Worm (Caenorhabditis elegans) whole organism, L3 larva: Measurements from ENCODE around the gene C17H11.1.

Experiments
- ZK546.5 ChIP-seq: sonication (generic microtip); optimal IDR thresholded peaks from 2 replicates; lab custom pipeline; 2017; ENCODE audit warnings: missing biosample characterization, missing genetic modification characterization
- ama-1 ChIP-seq: fragments of 150-350 bp; optimal IDR thresholded peaks from 2 replicates; lab custom pipeline; 2018
- ceh-16 ChIP-seq: sonication (generic microtip); optimal IDR thresholded peaks from 2 replicates; lab custom pipeline; 2017; ENCODE audit warnings: missing biosample characterization, missing genetic modification characterization
- ceh-28 ChIP-seq: fragments of 150-350 bp; optimal IDR thresholded peaks from 2 replicates; lab custom pipeline; 2014; ENCODE audit warnings: missing biosample characterization, missing genetic modification reagents, missing genetic modification characterization
- ceh-82 ChIP-seq: fragments of 150-350 bp; optimal IDR thresholded peaks from 2 replicates; lab custom pipeline; 2014; ENCODE audit warnings: missing biosample characterization, missing genetic modification characterization
- ceh-9 ChIP-seq: sonication (generic microtip); optimal IDR thresholded peaks from 2 replicates; lab custom pipeline; 2018; ENCODE audit warnings: missing biosample characterization, missing genetic modification characterization
- daf-12 ChIP-seq: fragments of 150-350 bp; optimal IDR thresholded peaks from 2 replicates; lab custom pipeline; 2014; ENCODE audit warnings: missing biosample characterization, missing genetic modification reagents, missing genetic modification characterization
- egl-27 ChIP-seq: sonication (generic microtip); optimal IDR thresholded peaks from 4 replicates; lab custom pipeline; 2017; ENCODE audit warnings: missing biosample characterization, missing genetic modification reagents, missing genetic modification characterization
- egl-5 ChIP-seq: fragments of 150-350 bp; optimal IDR thresholded peaks from 2 replicates; lab custom pipeline; 2017; ENCODE audit warnings: missing biosample characterization, missing genetic modification reagents, missing genetic modification characterization, inconsistent platforms
- elt-1 ChIP-seq: fragments of 150-350 bp; optimal IDR thresholded peaks from 2 replicates; lab custom pipeline; 2014; ENCODE audit warnings: missing biosample characterization, missing genetic modification characterization
- elt-2 ChIP-seq: sonication (generic microtip); optimal IDR thresholded peaks from 2 replicates; lab custom pipeline; 2016; ENCODE audit warnings: missing genetic modification reagents, mild to moderate bottlenecking, missing genetic modification characterization, missing compliant biosample characterization
- elt-3 ChIP-seq, 3 experiments: fragments of 150-350 bp in 1 of 3; sonication (generic microtip) in 2 of 3; optimal IDR thresholded peaks; 2 replicates in 2 of 3; 4 replicates in 1 of 3; lab custom pipeline; 2014 to 2017; ENCODE audit warnings: missing biosample characterization in 3 of 3, missing genetic modification characterization in 3 of 3
- fkh-10 ChIP-seq: sonication (generic microtip); optimal IDR thresholded peaks from 2 replicates; lab custom pipeline; 2017; ENCODE audit warnings: missing biosample characterization, missing genetic modification reagents, missing genetic modification characterization
- fkh-2 ChIP-seq: fragments of 150-350 bp; optimal IDR thresholded peaks from 2 replicates; lab custom pipeline; 2014; ENCODE audit warnings: missing biosample characterization, missing genetic modification reagents, missing genetic modification characterization
- fos-1 ChIP-seq: fragments of 150-350 bp; optimal IDR thresholded peaks from 2 replicates; lab custom pipeline; 2014; ENCODE audit warnings: missing biosample characterization, missing genetic modification characterization
- hmg-11 ChIP-seq: sonication (generic microtip); optimal IDR thresholded peaks from 2 replicates; lab custom pipeline; 2016; ENCODE audit warnings: missing genetic modification characterization, missing compliant biosample characterization
- jun-1 ChIP-seq: fragments of 150-350 bp; optimal IDR thresholded peaks from 2 replicates; lab custom pipeline; 2014; ENCODE audit warnings: missing biosample characterization, missing genetic modification reagents, missing genetic modification characterization
- lin-15B ChIP-seq: fragments of 150-350 bp; optimal IDR thresholded peaks from 2 replicates; lab custom pipeline; 2014; ENCODE audit warnings: missing biosample characterization, missing genetic modification characterization
- lin-39 ChIP-seq: fragments of 150-350 bp; optimal IDR thresholded peaks from 2 replicates; lab custom pipeline; 2018; ENCODE audit warnings: missing biosample characterization, missing genetic modification reagents, missing genetic modification characterization
- lsy-12 ChIP-seq: sonication (generic microtip); optimal IDR thresholded peaks from 2 replicates; lab custom pipeline; 2016; ENCODE audit warnings: mild to moderate bottlenecking, missing genetic modification characterization, missing compliant biosample characterization
- nfya-1 ChIP-seq: sonication (generic microtip); optimal IDR thresholded peaks from 2 replicates; lab custom pipeline; 2017; ENCODE audit warnings: missing genetic modification characterization, mild to moderate bottlenecking, missing compliant biosample characterization, antibody characterized with exemption, moderate library complexity; ENCODE audit not compliant: insufficient read depth
- nhr-11 ChIP-seq: fragments of 150-350 bp; optimal IDR thresholded peaks from 2 replicates; lab custom pipeline; 2014; ENCODE audit warnings: missing biosample characterization, missing genetic modification characterization
- nhr-23 ChIP-seq: fragments of 150-350 bp; optimal IDR thresholded peaks from 2 replicates; lab custom pipeline; 2014; ENCODE audit warnings: missing biosample characterization, missing genetic modification reagents, missing genetic modification characterization
- nhr-237 ChIP-seq: fragments of 150-350 bp; optimal IDR thresholded peaks from 2 replicates; lab custom pipeline; 2014; ENCODE audit warnings: missing biosample characterization, missing genetic modification characterization
- nhr-28 ChIP-seq: fragments of 150-350 bp; optimal IDR thresholded peaks from 2 replicates; lab custom pipeline; 2014; ENCODE audit warnings: missing biosample characterization, missing genetic modification characterization
- nhr-43 ChIP-seq: sonication (generic microtip); optimal IDR thresholded peaks from 2 replicates; lab custom pipeline; 2016; ENCODE audit warnings: mild to moderate bottlenecking, missing genetic modification characterization, missing compliant biosample characterization; ENCODE audit not compliant: poor library complexity, severe bottlenecking
- nhr-67 ChIP-seq: fragments of 150-350 bp; optimal IDR thresholded peaks from 2 replicates; lab custom pipeline; 2014; ENCODE audit warnings: missing biosample characterization, missing genetic modification characterization
- nhr-76 ChIP-seq: fragments of 150-350 bp; sonication (generic microtip); optimal IDR thresholded peaks from 5 replicates; lab custom pipeline; 2014; ENCODE audit warnings: missing biosample characterization, missing genetic modification characterization
- nhr-77 ChIP-seq: fragments of 150-350 bp; optimal IDR thresholded peaks from 2 replicates; lab custom pipeline; 2014; ENCODE audit warnings: missing biosample characterization, missing genetic modification characterization
- pha-4 ChIP-seq: fragments of 150-350 bp; optimal IDR thresholded peaks from 2 replicates; lab custom pipeline; 2014; ENCODE audit warnings: missing biosample characterization, missing genetic modification reagents, missing genetic modification characterization
- pqm-1 ChIP-seq: fragments of 150-350 bp; optimal IDR thresholded peaks from 2 replicates; lab custom pipeline; 2017; ENCODE audit warnings: missing biosample characterization, missing genetic modification characterization, inconsistent platforms
- sea-2 ChIP-seq: fragments of 150-350 bp; sonication (generic microtip); optimal IDR thresholded peaks from 4 replicates; lab custom pipeline; 2014; ENCODE audit warnings: missing biosample characterization, missing genetic modification reagents, missing genetic modification characterization
- skn-1 ChIP-seq: fragments of 150-350 bp; optimal IDR thresholded peaks from 2 replicates; lab custom pipeline; 2014; ENCODE audit warnings: missing biosample characterization, missing genetic modification characterization
- snpc-4 ChIP-seq: fragments of 150-350 bp; optimal IDR thresholded peaks from 2 replicates; lab custom pipeline; 2014; ENCODE audit warnings: missing biosample characterization, missing genetic modification characterization
- tbx-2 ChIP-seq: sonication (generic microtip); optimal IDR thresholded peaks from 2 replicates; lab custom pipeline; 2016; ENCODE audit warnings: mild to moderate bottlenecking, missing genetic modification characterization, missing compliant biosample characterization
- ztf-11 ChIP-seq: fragments of 150-350 bp; optimal IDR thresholded peaks from 2 replicates; lab custom pipeline; 2014; ENCODE audit warnings: missing biosample characterization, missing genetic modification characterization
- ztf-4 ChIP-seq: fragments of 150-350 bp; optimal IDR thresholded peaks from 2 replicates; lab custom pipeline; 2014; ENCODE audit warnings: missing biosample characterization, missing genetic modification characterization

The C17H11.1 gene

DNA sequence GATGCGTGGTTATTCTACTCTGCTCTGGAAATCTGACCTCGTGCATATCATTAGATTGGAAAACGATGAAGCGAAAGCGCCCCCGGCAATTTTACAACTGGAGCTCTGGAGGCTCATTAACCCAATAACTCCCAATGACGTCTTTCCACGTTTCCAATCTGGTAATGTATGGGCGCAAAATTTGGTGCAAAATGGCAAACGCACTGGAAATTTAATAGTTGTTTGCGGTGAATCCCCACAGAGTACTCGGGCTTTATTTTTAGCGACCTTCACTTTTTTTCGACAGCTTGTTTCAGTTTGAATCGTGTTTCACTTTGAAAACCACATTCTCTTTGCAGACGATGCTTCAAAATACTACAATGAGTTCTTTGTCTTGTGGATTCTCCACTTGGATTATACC, at the start of gene C17H11.1:
Gene C17H11.1 (plus strand): TSS at position 301 of the 400 bp plus-strand sequence.
- TF ChIP-seq nhr-43 (tag; lab: Kevin White, UChicago) = no peak

DNA sequence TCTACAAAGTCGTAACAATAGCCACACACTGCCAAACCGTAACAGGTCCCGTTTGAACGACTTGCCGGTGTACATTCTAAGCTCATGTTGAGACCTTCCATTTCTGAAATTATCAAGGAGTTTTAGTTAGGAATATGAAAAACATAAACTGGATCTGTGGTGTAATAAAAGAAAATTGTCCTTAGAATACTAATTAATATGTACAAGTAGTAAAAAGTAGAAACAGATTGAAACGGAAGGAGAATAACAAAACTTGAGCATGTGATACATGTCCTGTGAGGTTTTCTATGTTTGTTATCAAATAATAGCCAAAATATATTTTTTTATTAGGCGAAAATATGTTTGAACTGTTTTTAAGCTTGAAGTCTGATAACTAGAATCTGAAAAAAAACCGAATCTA, 44.2 kb upstream of the C17H11.1 start, which contains the start of gene frpr-1:
Gene frpr-1 (minus strand): TSS at position 101 of the 400 bp plus-strand sequence.
- TF ChIP-seq nhr-28 (tag; lab: Kevin White, UChicago) (no peak), daf-12 (tag; lab: Kevin White, UChicago) (no peak), lsy-12 (tag; lab: Kevin White, UChicago) (no peak), nhr-67 (tag; lab: Kevin White, UChicago) (no peak), ZK546.5 (tag; lab: Kevin White, UChicago) (no peak), nhr-11 (tag; lab: Kevin White, UChicago) (no peak), snpc-4 (tag; lab: Kevin White, UChicago) (no peak), nhr-77 (no peak), elt-3 (tag; optimal IDR thresholded peaks at IDR 0.05; lab: Kevin White, UChicago) (no peak), pqm-1 (tag; lab: Kevin White, UChicago) (no peak), elt-2 (tag; lab: Kevin White, UChicago) (no peak), nhr-237 (no peak), hmg-11 (tag; lab: Kevin White, UChicago) (no peak), egl-27 (tag; lab: Kevin White, UChicago) (no peak), egl-5 (tag; lab: Kevin White, UChicago) (no peak), ceh-9 (tag; lab: Kevin White, UChicago) (no peak), ceh-82 (tag; lab: Kevin White, UChicago) (no peak), nhr-43 (tag; lab: Kevin White, UChicago) (no peak), fkh-2 (tag; lab: Kevin White, UChicago) (no peak)

- peak; percentile 60 for TF ChIP-seq lin-39 (tag; lab: Kevin White, UChicago)
- TF ChIP-seq elt-2 (tag; lab: Kevin White, UChicago) = peak; percentile 70
- TF ChIP-seq nhr-43 (tag; lab: Kevin White, UChicago) = no peak
- peak; percentile 19 for TF ChIP-seq skn-1
- peak; percentile 85 for TF ChIP-seq pha-4
- no peak for TF ChIP-seq elt-1 (tag; lab: Kevin White, UChicago)
- TF ChIP-seq pqm-1 (tag; lab: Kevin White, UChicago) = peak; percentile 64
- no peak for TF ChIP-seq nhr-23 (tag; lab: Kevin White, UChicago)
- peak; percentile 12 for TF ChIP-seq snpc-4 (tag; lab: Kevin White, UChicago)
- no peak for TF ChIP-seq fkh-2 (tag; lab: Kevin White, UChicago)
- peak; percentile 53 for TF ChIP-seq hmg-11 (tag; lab: Kevin White, UChicago)
- TF ChIP-seq lin-15B (tag; lab: Kevin White, UChicago) = peak; percentile 14
- peak; percentile 73 for TF ChIP-seq ceh-28 (tag; lab: Kevin White, UChicago)
- peak; percentile 51 for TF ChIP-seq nfya-1
These were observed 37.3 kb upstream of the C17H11.1 start, which contains the start of gene C02B8.6 for ce11 chrX:8136276-8136891. TSS of gene C02B8.6 (minus strand) at chrX:8136326.

DNA sequence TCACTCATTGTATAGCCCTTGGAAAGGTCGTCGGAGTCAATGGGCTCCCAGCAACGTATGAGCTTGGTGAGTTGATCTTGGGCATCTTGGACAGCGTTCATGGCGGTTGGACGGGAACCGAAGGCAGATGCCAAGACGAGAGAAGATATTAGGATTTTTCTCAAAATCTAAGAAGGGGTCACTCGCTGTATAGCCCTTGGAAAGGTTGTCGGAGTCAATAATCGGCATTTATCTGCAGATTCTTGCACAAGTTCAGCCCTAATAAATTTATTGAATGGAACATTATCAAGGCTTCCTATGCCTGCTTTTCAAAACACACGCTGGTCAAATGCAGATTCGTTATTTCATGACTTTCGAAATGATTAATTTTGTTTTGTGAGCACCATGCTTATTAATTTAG, 35.9 kb upstream of the C17H11.1 start, which contains the start of gene C02B8.7:
Gene C02B8.7 (minus strand): TSS at position 101 of the 400 bp plus-strand sequence.
- TF ChIP-seq ama-1 (no peak), pha-4 (no peak), fkh-10 (GFP tag; lab: Kevin White, UChicago) (no peak), fos-1 (tag; lab: Kevin White, UChicago) (no peak), pqm-1 (tag; lab: Kevin White, UChicago) (no peak), ztf-4 (tag; lab: Kevin White, UChicago) (no peak), ztf-11 (no peak), tbx-2 (tag; lab: Kevin White, UChicago) (no peak), jun-1 (tag; lab: Kevin White, UChicago) (no peak), sea-2 (GFP tag; lab: Kevin White, UChicago) (no peak), ceh-16 (tag; lab: Kevin White, UChicago) (no peak), nhr-67 (tag; lab: Kevin White, UChicago) (no peak), ZK546.5 (tag; lab: Kevin White, UChicago) (no peak), hmg-11 (tag; lab: Kevin White, UChicago) (no peak), nhr-76 (tag; lab: Kevin White, UChicago) (no peak), elt-3 (tag; optimal IDR thresholded peaks at IDR 0.05; lab: Kevin White, UChicago) (no peak), daf-12 (tag; lab: Kevin White, UChicago) (no peak), nhr-28 (tag; lab: Kevin White, UChicago) (no peak)
